Worm (Caenorhabditis elegans): ENCODE measurements around the gene F13D12.3.

DNA sequence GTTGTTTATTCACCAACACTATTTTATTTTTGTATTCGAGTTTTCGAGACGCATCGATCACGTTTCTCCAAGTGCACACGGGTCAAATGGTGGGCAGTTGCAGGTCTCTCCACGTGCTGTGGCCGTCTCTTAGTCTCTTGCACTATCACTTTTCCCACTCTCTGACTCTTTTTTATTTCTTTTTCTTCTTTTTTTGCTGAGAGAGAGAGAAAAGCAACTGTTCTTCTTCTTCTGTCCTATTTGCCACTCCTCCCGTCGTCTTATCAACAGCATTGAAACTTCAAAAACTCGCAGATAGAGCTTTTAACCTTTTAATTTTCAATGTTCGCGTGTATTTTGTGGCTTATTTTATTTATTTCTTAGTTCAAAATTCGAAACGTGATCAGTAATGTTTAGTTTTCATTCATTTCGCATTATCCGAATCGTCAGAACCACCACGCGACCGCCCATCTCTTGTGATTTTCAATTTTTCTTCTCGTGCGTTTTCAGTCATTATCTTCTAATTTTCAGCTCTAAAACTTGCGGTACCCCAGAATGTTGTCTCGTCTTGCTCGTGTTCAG, 8.4 kb downstream of the F13D12.3 start, which contains the start of gene alh-8:
- no peak for TF ChIP-seq tbx-2 (tag; optimal IDR thresholded peaks at IDR 0.05)
- TF ChIP-seq nhr-23 (tag; optimal IDR thresholded peaks at IDR 0.05), result peak; percentile 5
- TF ChIP-seq nhr-28 (tag; optimal IDR thresholded peaks at IDR 0.05), result no peak
- no peak for TF ChIP-seq ceh-16 (tag; optimal IDR thresholded peaks at IDR 0.05)
- TF ChIP-seq egl-27 (tag; optimal IDR thresholded peaks at IDR 0.05), result no peak
- TF ChIP-seq mdl-1 (tag; optimal IDR thresholded peaks at IDR 0.05), result peak; percentile 92
- no peak for TF ChIP-seq nhr-237 (tag; optimal IDR thresholded peaks at IDR 0.05)
- TF ChIP-seq ama-1 (optimal IDR thresholded peaks at IDR 0.05), result peak; percentile 53
- no peak for TF ChIP-seq zag-1 (tag; optimal IDR thresholded peaks at IDR 0.05)
- peak; percentile 55 for TF ChIP-seq pha-4 (tag; optimal IDR thresholded peaks at IDR 0.05)

Data from whole organism, L3 larva.